Fruit fly (Drosophila melanogaster) whole organism, embryonic: ENCODE measurements around the gene sip3.

ENCODE experiments used
- Aef1 ChIP-seq: fragments of 200-800 bp; sonication (Bioruptor generic); IDR thresholded peaks from 3 replicates; pipeline ENCODE4 v1.3.6; 2022; ENCODE audit warnings: missing biosample characterization, missing genetic modification characterization
- Bteb2 ChIP-seq: fragments of 200-800 bp; sonication (Bioruptor generic); optimal IDR thresholded peaks from 2 replicates; lab custom pipeline; 2016; ENCODE audit warnings: missing biosample characterization, missing genetic modification characterization
- CG10321 ChIP-seq: fragments of 200-800 bp; sonication (Bioruptor generic); IDR thresholded peaks from 2 replicates; pipeline ENCODE4 v1.3.6; 2022; ENCODE audit warnings: missing biosample characterization, missing genetic modification characterization
- CG11695 ChIP-seq: fragments of 200-800 bp; sonication (Bioruptor generic); IDR thresholded peaks from 3 replicates; pipeline ENCODE4 v1.3.6; 2022; ENCODE audit warnings: missing biosample characterization, missing genetic modification characterization
- CG14710 ChIP-seq: fragments of 200-800 bp; sonication (Bioruptor generic); optimal IDR thresholded peaks from 3 replicates; lab custom pipeline; 2019; ENCODE audit warnings: missing biosample characterization, mild to moderate bottlenecking, missing genetic modification characterization, moderate library complexity
- CG14860 ChIP-seq: fragments of 200-800 bp; sonication (Bioruptor generic); IDR thresholded peaks from 3 replicates; pipeline ENCODE4 v1.3.6; 2022; ENCODE audit warnings: missing biosample characterization, missing genetic modification characterization; ENCODE audit not compliant: partially characterized antibody
- CG16779 ChIP-seq: fragments of 200-800 bp; sonication (Bioruptor generic); IDR thresholded peaks from 2 replicates; pipeline ENCODE4 v1.3.6; 2022; ENCODE audit warnings: missing biosample characterization, missing genetic modification characterization
- CG17186 ChIP-seq: fragments of 200-800 bp; sonication (Bioruptor generic); optimal IDR thresholded peaks from 3 replicates; lab custom pipeline; 2017; ENCODE audit warnings: missing biosample characterization, missing genetic modification reagents, missing genetic modification characterization
- CG18619 ChIP-seq: fragments of 200-800 bp; sonication (Bioruptor generic); optimal IDR thresholded peaks from 3 replicates; lab custom pipeline; 2017; ENCODE audit warnings: missing biosample characterization, mild to moderate bottlenecking, missing genetic modification characterization
- CG2678 ChIP-seq: fragments of 200-800 bp; sonication (Bioruptor generic); optimal IDR thresholded peaks from 3 replicates; lab custom pipeline; 2019; ENCODE audit warnings: missing biosample characterization, mild to moderate bottlenecking, missing genetic modification characterization, moderate library complexity
- CG30431 ChIP-seq: fragments of 200-800 bp; sonication (Bioruptor generic); optimal IDR thresholded peaks from 2 replicates; lab custom pipeline; 2017; ENCODE audit warnings: missing biosample characterization, missing genetic modification characterization
- CG3407 ChIP-seq: fragments of 200-800 bp; sonication (Bioruptor generic); optimal IDR thresholded peaks from 2 replicates; lab custom pipeline; 2018; ENCODE audit warnings: missing biosample characterization, mild to moderate bottlenecking, missing genetic modification characterization
- CG3847 ChIP-seq: fragments of 200-800 bp; sonication (Bioruptor generic); IDR thresholded peaks from 2 replicates; pipeline ENCODE4 v1.3.6; 2022; ENCODE audit warnings: missing biosample characterization, missing genetic modification characterization
- CG4282 ChIP-seq: fragments of 200-800 bp; sonication (Bioruptor generic); optimal IDR thresholded peaks from 2 replicates; lab custom pipeline; 2016; ENCODE audit warnings: missing biosample characterization, missing genetic modification characterization
- CG6791 ChIP-seq: fragments of 200-800 bp; sonication (Bioruptor generic); IDR thresholded peaks from 3 replicates; pipeline ENCODE4 v1.3.6; 2022; ENCODE audit warnings: missing biosample characterization, missing genetic modification characterization; ENCODE audit not compliant: partially characterized antibody
- CG7357 ChIP-seq: fragments of 200-800 bp; sonication (Bioruptor generic); IDR thresholded peaks from 3 replicates; pipeline ENCODE4 v1.3.6; 2022; ENCODE audit warnings: missing biosample characterization, missing genetic modification characterization
- CG9215 ChIP-seq: fragments of 200-800 bp; sonication (Bioruptor generic); IDR thresholded peaks from 2 replicates; pipeline ENCODE4 v1.3.6; 2022; ENCODE audit warnings: missing biosample characterization, missing genetic modification characterization
- CTCF ChIP-seq: fragments of 200-800 bp; sonication (Bioruptor generic); optimal IDR thresholded peaks from 2 replicates; lab custom pipeline; 2017; ENCODE audit warnings: missing biosample characterization, mild to moderate bottlenecking, missing genetic modification characterization, moderate library complexity
- Dip2 ChIP-seq: fragments of 200-800 bp; sonication (Bioruptor generic); IDR thresholded peaks from 2 replicates; pipeline ENCODE4 v1.3.6; 2022; ENCODE audit warnings: missing biosample characterization, missing genetic modification characterization
- Ets97D ChIP-seq: fragments of 200-800 bp; sonication (Bioruptor generic); optimal IDR thresholded peaks from 3 replicates; lab custom pipeline; 2016; ENCODE audit warnings: missing biosample characterization, missing genetic modification characterization
- HHEX ChIP-seq: fragments of 200-800 bp; sonication (Bioruptor generic); optimal IDR thresholded peaks from 3 replicates; lab custom pipeline; 2017; ENCODE audit warnings: missing biosample characterization, mild to moderate bottlenecking, missing genetic modification characterization, missing genetic modification reagents
- HLH4C ChIP-seq: fragments of 200-800 bp; sonication (Bioruptor generic); IDR thresholded peaks from 3 replicates; pipeline ENCODE4 v1.3.6; 2022; ENCODE audit warnings: missing biosample characterization, missing genetic modification characterization; ENCODE audit not compliant: partially characterized antibody
- Kr ChIP-seq: fragments of 200-800 bp; sonication (Bioruptor generic); optimal IDR thresholded peaks from 2 replicates; lab custom pipeline; 2017; ENCODE audit warnings: missing biosample characterization, mild to moderate bottlenecking, missing genetic modification characterization
- Oaz ChIP-seq: fragments of 200-800 bp; sonication (Bioruptor generic); IDR thresholded peaks from 2 replicates; pipeline ENCODE4 v1.3.6; 2022; ENCODE audit warnings: missing biosample characterization, missing genetic modification characterization
- Oli ChIP-seq: fragments of 200-800 bp; sonication (Bioruptor generic); optimal IDR thresholded peaks from 2 replicates; lab custom pipeline; 2018; ENCODE audit warnings: missing biosample characterization, mild to moderate bottlenecking, missing genetic modification characterization, moderate library complexity
- PHDP ChIP-seq: fragments of 200-800 bp; sonication (Bioruptor generic); optimal IDR thresholded peaks from 3 replicates; lab custom pipeline; 2018; ENCODE audit warnings: missing biosample characterization, mild to moderate bottlenecking, missing genetic modification characterization, moderate library complexity
- Side ChIP-seq: fragments of 200-800 bp; sonication (Bioruptor generic); optimal IDR thresholded peaks from 2 replicates; lab custom pipeline; 2016; ENCODE audit warnings: missing biosample characterization, missing genetic modification characterization
- TFAM ChIP-seq: fragments of 200-800 bp; sonication (Bioruptor generic); optimal IDR thresholded peaks from 2 replicates; lab custom pipeline; 2017; ENCODE audit warnings: missing biosample characterization, missing genetic modification characterization, inconsistent platforms
- bab2 ChIP-seq: fragments of 200-800 bp; sonication (Bioruptor generic); optimal IDR thresholded peaks from 2 replicates; lab custom pipeline; 2016; ENCODE audit warnings: missing biosample characterization, missing genetic modification characterization
- bsh ChIP-seq, 2 experiments: fragments of 200-800 bp; sonication (Bioruptor generic); optimal IDR thresholded peaks; 2 replicates each; lab custom pipeline; 2017 to 2018; ENCODE audit warnings: mild to moderate bottlenecking in 2 of 2, missing biosample characterization in 2 of 2, missing genetic modification characterization in 2 of 2, moderate library complexity in 1 of 2
- chm ChIP-seq: fragments of 200-800 bp; sonication (Bioruptor generic); IDR thresholded peaks from 2 replicates; pipeline ENCODE4 v1.3.6; 2022; ENCODE audit warnings: missing biosample characterization, missing genetic modification characterization
- crp ChIP-seq, 2 experiments: fragments of 200-800 bp; sonication (Bioruptor generic); optimal IDR thresholded peaks; 2 replicates in 1 of 2; 3 replicates in 1 of 2; lab custom pipeline; 2017; ENCODE audit warnings: missing biosample characterization in 2 of 2, missing genetic modification characterization in 2 of 2, mild to moderate bottlenecking in 1 of 2, moderate library complexity in 1 of 2
- danr ChIP-seq: fragments of 200-800 bp; sonication (Bioruptor generic); IDR thresholded peaks from 2 replicates; pipeline ENCODE4 v1.3.6; 2022; ENCODE audit warnings: missing biosample characterization, missing genetic modification characterization
- dimm ChIP-seq: fragments of 200-800 bp; sonication (Bioruptor generic); IDR thresholded peaks from 2 replicates; pipeline ENCODE4 v1.3.6; 2022; ENCODE audit warnings: missing biosample characterization, missing genetic modification characterization
- eve ChIP-seq, 2 experiments: fragments of >200 bp; optimal IDR thresholded peaks; 2 replicates each; lab custom pipeline; 2017; ENCODE audit warnings: missing biosample characterization in 2 of 2, missing genetic modification characterization in 2 of 2
- grau ChIP-seq: fragments of 200-800 bp; optimal IDR thresholded peaks from 3 replicates; lab custom pipeline; 2019; ENCODE audit warnings: missing biosample characterization, mild to moderate bottlenecking, missing genetic modification characterization, moderate library complexity
- grn ChIP-seq: fragments of 200-800 bp; sonication (Bioruptor generic); optimal IDR thresholded peaks from 3 replicates; lab custom pipeline; 2017; ENCODE audit warnings: missing biosample characterization, missing genetic modification characterization
- gro ChIP-seq: fragments of 200-800 bp; sonication (Bioruptor generic); optimal IDR thresholded peaks from 2 replicates; lab custom pipeline; 2016; ENCODE audit warnings: missing biosample characterization, missing genetic modification characterization
- jing ChIP-seq: fragments of 200-800 bp; sonication (Bioruptor generic); optimal IDR thresholded peaks from 2 replicates; lab custom pipeline; 2018; ENCODE audit warnings: missing biosample characterization, mild to moderate bottlenecking, missing genetic modification characterization
- kni ChIP-seq: fragments of 200-800 bp; sonication (Bioruptor generic); optimal IDR thresholded peaks from 3 replicates; lab custom pipeline; 2017; ENCODE audit warnings: mild to moderate bottlenecking, missing biosample characterization, missing genetic modification reagents, missing genetic modification characterization
- lola ChIP-seq, 3 experiments: fragments of >200 bp in 2 of 3; fragments of 200-800 bp in 1 of 3; sonication (Bioruptor generic) in 1 of 3; optimal IDR thresholded peaks; 2 replicates each; lab custom pipeline; 2017 to 2019; ENCODE audit warnings: missing biosample characterization in 3 of 3, missing genetic modification characterization in 3 of 3, mild to moderate bottlenecking in 1 of 3, moderate library complexity in 1 of 3
- maf-S ChIP-seq: fragments of 200-800 bp; sonication (Bioruptor generic); optimal IDR thresholded peaks from 2 replicates; lab custom pipeline; 2016; ENCODE audit warnings: missing biosample characterization, missing genetic modification characterization
- odd ChIP-seq: fragments of 200-800 bp; sonication (Bioruptor generic); optimal IDR thresholded peaks from 2 replicates; lab custom pipeline; 2017; ENCODE audit warnings: missing biosample characterization, mild to moderate bottlenecking, missing genetic modification characterization
- p53 ChIP-seq: fragments of 200-800 bp; sonication (Bioruptor generic); optimal IDR thresholded peaks from 2 replicates; lab custom pipeline; 2016; ENCODE audit warnings: missing biosample characterization, missing genetic modification characterization
- pfk ChIP-seq: fragments of 200-800 bp; sonication (Bioruptor generic); optimal IDR thresholded peaks from 2 replicates; lab custom pipeline; 2018; ENCODE audit warnings: missing biosample characterization, mild to moderate bottlenecking, missing genetic modification characterization, moderate library complexity
- ranshi ChIP-seq: fragments of 200-800 bp; sonication (Bioruptor generic); IDR thresholded peaks from 2 replicates; pipeline ENCODE4 v1.3.6; 2022; ENCODE audit warnings: missing biosample characterization, missing genetic modification characterization
- sd ChIP-seq: fragments of 200-800 bp; sonication (Bioruptor generic); optimal IDR thresholded peaks from 3 replicates; lab custom pipeline; 2018; ENCODE audit warnings: missing biosample characterization, mild to moderate bottlenecking, missing genetic modification characterization, moderate library complexity
- tap ChIP-seq: fragments of 200-800 bp; optimal IDR thresholded peaks from 3 replicates; lab custom pipeline; 2019; ENCODE audit warnings: missing biosample characterization, mild to moderate bottlenecking, missing genetic modification characterization, moderate library complexity
- tll ChIP-seq, 2 experiments: fragments of 200-800 bp in 1 of 2; fragments of >200 bp in 1 of 2; sonication (Bioruptor generic) in 1 of 2; optimal IDR thresholded peaks; 2 replicates each; lab custom pipeline; 2017 to 2019; ENCODE audit warnings: missing biosample characterization in 2 of 2, missing genetic modification characterization in 2 of 2, mild to moderate bottlenecking in 1 of 2, moderate library complexity in 1 of 2
- trem ChIP-seq: fragments of 200-800 bp; optimal IDR thresholded peaks from 3 replicates; lab custom pipeline; 2019; ENCODE audit warnings: missing biosample characterization, mild to moderate bottlenecking, missing genetic modification characterization, moderate library complexity
- wdn ChIP-seq: fragments of 200-800 bp; sonication (Bioruptor generic); IDR thresholded peaks from 2 replicates; pipeline ENCODE4 v1.3.6; 2022; ENCODE audit warnings: missing biosample characterization, missing genetic modification characterization

Gene sip3

dm6 chr3R:31747429-31748048 lies 24.5 kb upstream of the sip3 start, which contains the start of the genes nero and CG1910 (continued):
- TF ChIP-seq bab2: no peak
- no peak for TF ChIP-seq CG14860 (GFP tag; lab: Robert Waterston, UW)
- peak; percentile 39 for TF ChIP-seq CTCF
- TF ChIP-seq maf-S (GFP tag; lab: Kevin White, UChicago): peak; percentile 33
- TF ChIP-seq tap (tag; lab: Kevin White, UChicago): no peak
- TF ChIP-seq sd: no peak
- TF ChIP-seq CG6791 (GFP tag; lab: Robert Waterston, UW): no peak
- no peak for TF ChIP-seq HLH4C (GFP tag; lab: Robert Waterston, UW)
- no peak for TF ChIP-seq TFAM (GFP tag; lab: Kevin White, UChicago)
- no peak for TF ChIP-seq lola (GFP tag; optimal IDR thresholded peaks at IDR 0.05; lab: Kevin White, UChicago)
- no peak for TF ChIP-seq Oaz (GFP tag; lab: Robert Waterston, UW)
- TF ChIP-seq eve (GFP tag; optimal IDR thresholded peaks at IDR 0.05; lab: Kevin White, UChicago): no peak
- TF ChIP-seq bsh (GFP tag; optimal IDR thresholded peaks at IDR 0.05; lab: Kevin White, UChicago): no peak
- TF ChIP-seq CG10321 (GFP tag; lab: Robert Waterston, UW): no peak
- no peak for TF ChIP-seq CG16779
- no peak for TF ChIP-seq danr (GFP tag; lab: Robert Waterston, UW)
- no peak for TF ChIP-seq Aef1 (GFP tag; lab: Robert Waterston, UW)
- no peak for TF ChIP-seq HHEX (GFP tag; lab: Kevin White, UChicago)
- no peak for TF ChIP-seq CG18619 (GFP tag; lab: Kevin White, UChicago)
- TF ChIP-seq CG9215: no peak
- TF ChIP-seq CG2678 (tag; lab: Kevin White, UChicago): peak; percentile 11
- TF ChIP-seq grau: peak; percentile 34
- peak; percentile 40 for TF ChIP-seq pfk
- TF ChIP-seq kni: no peak
- no peak for TF ChIP-seq wdn (GFP tag; lab: Robert Waterston, UW)
- peak in 1 of 2 experiments; percentile 30 for TF ChIP-seq tll (GFP tag; optimal IDR thresholded peaks at IDR 0.05; lab: Kevin White, UChicago)
- TF ChIP-seq ranshi (GFP tag; lab: Robert Waterston, UW): no peak
- no peak for TF ChIP-seq p53
- peak; percentile 43 for TF ChIP-seq CG14710 (tag; lab: Kevin White, UChicago)
- TF ChIP-seq CG30431 (GFP tag; lab: Kevin White, UChicago): no peak
- no peak for TF ChIP-seq dimm (GFP tag; lab: Robert Waterston, UW)
- peak; percentile 28 for TF ChIP-seq Ets97D (GFP tag; lab: Kevin White, UChicago)
- TF ChIP-seq Oli (tag; lab: Kevin White, UChicago): no peak
- TF ChIP-seq trem (tag; lab: Kevin White, UChicago): peak; percentile 99
- TF ChIP-seq jing (GFP tag; lab: Kevin White, UChicago): no peak
- no peak for TF ChIP-seq Dip2 (GFP tag; lab: Robert Waterston, UW)
- TF ChIP-seq CG7357: 0 out of 3 replicates have a peak, but pooled peaks have one; percentile 23
- TF ChIP-seq chm (GFP tag; lab: Robert Waterston, UW): no peak
- TF ChIP-seq grn (GFP tag; lab: Kevin White, UChicago): no peak
- TF ChIP-seq CG11695: no peak
- TF ChIP-seq Side (GFP tag; lab: Kevin White, UChicago): no peak
- TF ChIP-seq crp (GFP tag; optimal IDR thresholded peaks at IDR 0.05; lab: Kevin White, UChicago): peak in 1 of 2 experiments; percentile 13
- TF ChIP-seq CG17186 (GFP tag; lab: Kevin White, UChicago): peak; percentile 88
- no peak for TF ChIP-seq odd (GFP tag; lab: Kevin White, UChicago)
- no peak for TF ChIP-seq CG4282 (GFP tag; lab: Kevin White, UChicago)
- no peak for TF ChIP-seq Bteb2 (GFP tag; lab: Kevin White, UChicago)
- no peak for TF ChIP-seq CG3847 (GFP tag; lab: Robert Waterston, UW)
- peak; percentile 3 for TF ChIP-seq Kr (GFP tag; lab: Kevin White, UChicago)
- TF ChIP-seq gro (GFP tag; lab: Kevin White, UChicago): peak; percentile 33
- no peak for TF ChIP-seq PHDP (tag; lab: Kevin White, UChicago)
- no peak for TF ChIP-seq CG3407 (GFP tag; lab: Kevin White, UChicago)
